Fruit fly (Drosophila melanogaster): ENCODE data around the gene otu.
A peak's percentile ranks its signal among the peaks of the same experiment; 100 is the strongest.

Gene otu

dm6 chrX:8493473-8493872 lies 4.1 kb upstream of the otu start (continued):
- TF ChIP-seq zfh1 (GFP tag; IDR thresholded peaks at IDR 0.05): peak; percentile 33; the same call in 1 of the 3 replicates
- peak; percentile 35 for TF ChIP-seq scrt (GFP tag; optimal IDR thresholded peaks at IDR 0.05)
- TF ChIP-seq CG6654 (GFP tag; optimal IDR thresholded peaks at IDR 0.05): no peak
- TF ChIP-seq CG7928 (GFP tag; optimal IDR thresholded peaks at IDR 0.05): no peak
- TF ChIP-seq CG10462 (GFP tag; optimal IDR thresholded peaks at IDR 0.05): no peak
- peak; percentile 53 for TF ChIP-seq PHDP (tag; optimal IDR thresholded peaks at IDR 0.05)
- no peak for TF ChIP-seq hkb (optimal IDR thresholded peaks at IDR 0.05)
- TF ChIP-seq hkb (GFP tag; IDR thresholded peaks at IDR 0.05): peak; percentile 71
- TF ChIP-seq CG4328 (GFP tag; optimal IDR thresholded peaks at IDR 0.05): no peak
- TF ChIP-seq wdn (GFP tag; IDR thresholded peaks at IDR 0.05): 0 out of 2 replicates have a peak, but pooled peaks have one; percentile 32
- TF ChIP-seq lab (GFP tag; optimal IDR thresholded peaks at IDR 0.05): peak; percentile 69
- TF ChIP-seq trh (GFP tag; optimal IDR thresholded peaks at IDR 0.05): no peak
- no peak for TF ChIP-seq lbe (GFP tag; optimal IDR thresholded peaks at IDR 0.05)
- no peak for TF ChIP-seq pita (GFP tag; optimal IDR thresholded peaks at IDR 0.05)
- no peak for TF ChIP-seq Asciz (GFP tag; optimal IDR thresholded peaks at IDR 0.05)
- TF ChIP-seq chn (GFP tag; optimal IDR thresholded peaks at IDR 0.05): no peak
- TF ChIP-seq CG10959 (GFP tag; IDR thresholded peaks at IDR 0.05): no peak
- TF ChIP-seq fd3F (GFP tag; optimal IDR thresholded peaks at IDR 0.05): peak; percentile 31
- TF ChIP-seq maf-S (GFP tag; optimal IDR thresholded peaks at IDR 0.05): no peak
- TF ChIP-seq Ssrp (tag; optimal IDR thresholded peaks at IDR 0.05): no peak
- TF ChIP-seq bigmax (GFP tag; optimal IDR thresholded peaks at IDR 0.05): no peak
- TF ChIP-seq CG3407 (GFP tag; optimal IDR thresholded peaks at IDR 0.05): no peak
- TF ChIP-seq jing (GFP tag; optimal IDR thresholded peaks at IDR 0.05): no peak
- TF ChIP-seq HLHmδ (GFP tag; optimal IDR thresholded peaks at IDR 0.05): no peak
- TF ChIP-seq CG9817 (tag; optimal IDR thresholded peaks at IDR 0.05): peak; percentile 38
- TF ChIP-seq sqz (GFP tag; optimal IDR thresholded peaks at IDR 0.05): no peak
- no peak for TF ChIP-seq CG16815 (GFP tag; optimal IDR thresholded peaks at IDR 0.05)
- peak; percentile 2 for TF ChIP-seq Blimp-1 (GFP tag; optimal IDR thresholded peaks at IDR 0.05)
- no peak for TF ChIP-seq CG8281 (tag; optimal IDR thresholded peaks at IDR 0.05)
- no peak for TF ChIP-seq CG33213 (GFP tag; optimal IDR thresholded peaks at IDR 0.05)
- TF ChIP-seq Jarid2 (GFP tag; optimal IDR thresholded peaks at IDR 0.05): no peak
- TF ChIP-seq CG4424 (GFP tag; optimal IDR thresholded peaks at IDR 0.05): no peak
- TF ChIP-seq cas (GFP tag; IDR thresholded peaks at IDR 0.05): no peak
- TF ChIP-seq eyg (GFP tag; optimal IDR thresholded peaks at IDR 0.05): no peak
- peak; percentile 42; the same call in 1 of the 2 replicates for TF ChIP-seq seq (GFP tag; IDR thresholded peaks at IDR 0.05)
- no peak for TF ChIP-seq yki (optimal IDR thresholded peaks at IDR 0.05)
- no peak for TF ChIP-seq dimm (GFP tag; IDR thresholded peaks at IDR 0.05)
- no peak for TF ChIP-seq Hand (GFP tag; optimal IDR thresholded peaks at IDR 0.05)
- TF ChIP-seq CG1233 (GFP tag; optimal IDR thresholded peaks at IDR 0.05): peak; percentile 2
- no peak for TF ChIP-seq Tbp (GFP tag; optimal IDR thresholded peaks at IDR 0.05)
- no peak for TF ChIP-seq br (optimal IDR thresholded peaks at IDR 0.05)
- no peak for TF ChIP-seq inv (GFP tag; IDR thresholded peaks at IDR 0.05; ENCODE audit: partially characterized antibody)
- TF ChIP-seq phol (tag; optimal IDR thresholded peaks at IDR 0.05): no peak
- no peak for TF ChIP-seq CG2889 (GFP tag; IDR thresholded peaks at IDR 0.05)
- TF ChIP-seq Gug (GFP tag; IDR thresholded peaks at IDR 0.05): peak; percentile 42; the same call in 1 of the 4 replicates
- no peak for TF ChIP-seq dati (GFP tag; IDR thresholded peaks at IDR 0.05)
- no peak for TF ChIP-seq NC2α (GFP tag; optimal IDR thresholded peaks at IDR 0.05)
- no peak for TF ChIP-seq CG31441 (GFP tag; IDR thresholded peaks at IDR 0.05)
- TF ChIP-seq CG2712 (tag; optimal IDR thresholded peaks at IDR 0.05): peak; percentile 10
- no peak for TF ChIP-seq kni (GFP tag; optimal IDR thresholded peaks at IDR 0.05)
- TF ChIP-seq Dek (tag; optimal IDR thresholded peaks at IDR 0.05): peak; percentile 41
- TF ChIP-seq ara (GFP tag; IDR thresholded peaks at IDR 0.05): peak; percentile 40; the same call in 1 of the 2 replicates
